Fruit fly (Drosophila melanogaster) whole organism: ENCODE results near the gene lectin-21Cb.

Experiments
- Dll ChIP-seq: fragments of >200 bp; optimal IDR thresholded peaks from 2 replicates; lab custom pipeline; 2017
- pan ChIP-seq: fragments of >200 bp; optimal IDR thresholded peaks from 2 replicates; lab custom pipeline; 2017
- usp ChIP-seq: fragments of >200 bp; optimal IDR thresholded peaks from 2 replicates; lab custom pipeline; 2017; ENCODE audit warnings: missing biosample characterization, missing genetic modification characterization, mixed read lengths

- TF ChIP-seq usp = no peak
- TF ChIP-seq pan = no peak
- no peak for TF ChIP-seq Dll (lab: Kevin White, UChicago)
These were observed 35.7 kb downstream of the lectin-21Cb start for dm6 chr2L:585268-585667.
